Fruit fly (Drosophila melanogaster) whole organism, embryonic: ENCODE measurements around the gene CG4025.

Source experiments
- Bdp1 ChIP-seq: fragments of 200-800 bp; sonication (Bioruptor generic); optimal IDR thresholded peaks from 3 replicates; lab custom pipeline; 2016; ENCODE audit warnings: missing biosample characterization, missing genetic modification characterization
- Bteb2 ChIP-seq: fragments of 200-800 bp; sonication (Bioruptor generic); optimal IDR thresholded peaks from 2 replicates; lab custom pipeline; 2016; ENCODE audit warnings: missing biosample characterization, missing genetic modification characterization
- CG10147 ChIP-seq: fragments of 200-800 bp; sonication (Bioruptor generic); optimal IDR thresholded peaks from 2 replicates; lab custom pipeline; 2019; ENCODE audit warnings: missing biosample characterization, mild to moderate bottlenecking, missing genetic modification characterization, moderate library complexity
- CG12942 ChIP-seq: fragments of 200-800 bp; sonication (Bioruptor generic); optimal IDR thresholded peaks from 3 replicates; lab custom pipeline; 2016; ENCODE audit warnings: missing biosample characterization, missing genetic modification characterization
- CG16863 ChIP-seq: fragments of 200-800 bp; sonication (Bioruptor generic); optimal IDR thresholded peaks from 3 replicates; lab custom pipeline; 2016; ENCODE audit warnings: missing biosample characterization, missing genetic modification characterization
- CG30020 ChIP-seq: fragments of 200-800 bp; optimal IDR thresholded peaks from 2 replicates; lab custom pipeline; 2019; ENCODE audit warnings: missing biosample characterization, mild to moderate bottlenecking, missing genetic modification characterization, moderate library complexity
- CG33213 ChIP-seq: fragments of 200-800 bp; sonication (Bioruptor generic); optimal IDR thresholded peaks from 3 replicates; lab custom pipeline; 2016; ENCODE audit warnings: missing biosample characterization, missing genetic modification characterization
- CG4282 ChIP-seq: fragments of 200-800 bp; sonication (Bioruptor generic); optimal IDR thresholded peaks from 2 replicates; lab custom pipeline; 2016; ENCODE audit warnings: missing biosample characterization, missing genetic modification characterization
- CG43689 ChIP-seq: fragments of 200-800 bp; sonication (Bioruptor generic); IDR thresholded peaks from 2 replicates; pipeline ENCODE4 v1.3.6; 2022; ENCODE audit warnings: missing biosample characterization, missing genetic modification characterization
- CG4424 ChIP-seq: fragments of 200-800 bp; sonication (Bioruptor generic); optimal IDR thresholded peaks from 3 replicates; lab custom pipeline; 2016; ENCODE audit warnings: missing biosample characterization, missing genetic modification characterization
- CG4617 ChIP-seq: fragments of 200-800 bp; sonication (Bioruptor generic); optimal IDR thresholded peaks from 3 replicates; lab custom pipeline; 2016; ENCODE audit warnings: missing biosample characterization, missing genetic modification characterization, borderline replicate concordance
- CG5953 ChIP-seq: fragments of 200-800 bp; sonication (Bioruptor generic); IDR thresholded peaks from 2 replicates; pipeline ENCODE4 v1.3.6; 2022; ENCODE audit warnings: missing biosample characterization, missing genetic modification characterization
- CG6272 ChIP-seq: fragments of 200-800 bp; sonication (Bioruptor generic); IDR thresholded peaks from 2 replicates; pipeline ENCODE4 v1.3.6; 2022; ENCODE audit warnings: missing biosample characterization, missing genetic modification characterization
- CG6689 ChIP-seq: fragments of 200-800 bp; sonication (Bioruptor generic); IDR thresholded peaks from 2 replicates; pipeline ENCODE4 v1.3.6; 2022; ENCODE audit warnings: missing biosample characterization, missing genetic modification characterization
- CG8290 ChIP-seq, 3 experiments: fragments of 200-800 bp; sonication (Bioruptor generic); optimal IDR thresholded peaks; 2 replicates each; lab custom pipeline; 2016 to 2019; ENCODE audit warnings: missing biosample characterization in 3 of 3, missing genetic modification characterization in 3 of 3, mild to moderate bottlenecking in 2 of 3, moderate library complexity in 1 of 3
- CG8478 ChIP-seq: fragments of >200 bp; optimal IDR thresholded peaks from 2 replicates; lab custom pipeline; 2018
- CoRest ChIP-seq: fragments of 200-800 bp; sonication (Bioruptor generic); optimal IDR thresholded peaks from 3 replicates; lab custom pipeline; 2018; ENCODE audit warnings: missing biosample characterization, mild to moderate bottlenecking, missing genetic modification characterization, moderate library complexity
- D19B ChIP-seq: fragments of 200-800 bp; sonication (Bioruptor generic); optimal IDR thresholded peaks from 2 replicates; lab custom pipeline; 2017; ENCODE audit warnings: missing biosample characterization, mild to moderate bottlenecking, missing genetic modification characterization
- Dek ChIP-seq: fragments of 200-800 bp; sonication (Bioruptor generic); optimal IDR thresholded peaks from 3 replicates; lab custom pipeline; 2019; ENCODE audit warnings: missing biosample characterization, mild to moderate bottlenecking, missing genetic modification characterization, moderate library complexity
- Fer3 ChIP-seq: fragments of 200-800 bp; sonication (Bioruptor generic); optimal IDR thresholded peaks from 2 replicates; lab custom pipeline; 2018; ENCODE audit warnings: missing biosample characterization, mild to moderate bottlenecking, missing genetic modification characterization, moderate library complexity
- H2.0 ChIP-seq: fragments of 200-800 bp; sonication (Bioruptor generic); IDR thresholded peaks from 2 replicates; pipeline ENCODE4 v1.3.6; 2022; ENCODE audit warnings: missing biosample characterization, missing genetic modification characterization
- Hey ChIP-seq: fragments of 200-800 bp; sonication (Bioruptor generic); optimal IDR thresholded peaks from 3 replicates; lab custom pipeline; 2018; ENCODE audit warnings: missing biosample characterization, mild to moderate bottlenecking, missing genetic modification characterization
- Hr3 ChIP-seq: fragments of 200-800 bp; sonication (Bioruptor generic); optimal IDR thresholded peaks from 3 replicates; lab custom pipeline; 2016; ENCODE audit warnings: missing biosample characterization, missing genetic modification characterization
- Hr39 ChIP-seq: fragments of >200 bp; optimal IDR thresholded peaks from 2 replicates; lab custom pipeline; 2017
- Med ChIP-seq: fragments of 200-800 bp; sonication (Bioruptor generic); peaks from one replicate; lab custom pipeline; 2016; ENCODE audit warnings: missing biosample characterization, missing genetic modification characterization, mild to moderate bottlenecking, inconsistent platforms, moderate library complexity
- Nf-YB ChIP-seq: fragments of 200-800 bp; sonication (Bioruptor generic); optimal IDR thresholded peaks from 3 replicates; lab custom pipeline; 2019; ENCODE audit warnings: missing biosample characterization, mild to moderate bottlenecking, missing genetic modification characterization, moderate library complexity
- Nf-YC ChIP-seq: fragments of 200-800 bp; optimal IDR thresholded peaks from 3 replicates; lab custom pipeline; 2019; ENCODE audit warnings: missing biosample characterization, mild to moderate bottlenecking, missing genetic modification characterization, moderate library complexity
- NfI ChIP-seq: fragments of 200-800 bp; sonication (Bioruptor generic); optimal IDR thresholded peaks from 3 replicates; lab custom pipeline; 2018; ENCODE audit warnings: missing biosample characterization, mild to moderate bottlenecking, missing genetic modification characterization, moderate library complexity
- Sry-δ ChIP-seq: fragments of 200-800 bp; sonication (Bioruptor generic); optimal IDR thresholded peaks from 2 replicates; lab custom pipeline; 2016; ENCODE audit warnings: missing biosample characterization, missing genetic modification characterization
- Tbp ChIP-seq: fragments of >200 bp; optimal IDR thresholded peaks from 2 replicates; lab custom pipeline; 2018; ENCODE audit warnings: missing biosample characterization, missing genetic modification characterization
- disco-r ChIP-seq: fragments of 200-800 bp; sonication (Bioruptor generic); optimal IDR thresholded peaks from 2 replicates; lab custom pipeline; 2016; ENCODE audit warnings: missing biosample characterization, missing genetic modification characterization
- dpn ChIP-seq, 2 experiments: fragments of 200-800 bp; sonication (Bioruptor generic); optimal IDR thresholded peaks; 3 replicates each; lab custom pipeline; 2016; ENCODE audit warnings: missing biosample characterization in 2 of 2, missing genetic modification characterization in 2 of 2
- fd64A ChIP-seq: fragments of 200-800 bp; sonication (Bioruptor generic); optimal IDR thresholded peaks from 3 replicates; lab custom pipeline; 2018; ENCODE audit warnings: missing biosample characterization, mild to moderate bottlenecking, missing genetic modification characterization
- gro ChIP-seq: fragments of 200-800 bp; sonication (Bioruptor generic); optimal IDR thresholded peaks from 2 replicates; lab custom pipeline; 2016; ENCODE audit warnings: missing biosample characterization, missing genetic modification characterization
- gsb-n ChIP-seq: fragments of 200-800 bp; sonication (Bioruptor generic); optimal IDR thresholded peaks from 3 replicates; lab custom pipeline; 2018; ENCODE audit warnings: missing biosample characterization, mild to moderate bottlenecking, missing genetic modification characterization
- ham ChIP-seq: fragments of 200-800 bp; sonication (Bioruptor generic); IDR thresholded peaks from 2 replicates; pipeline ENCODE4 v1.3.6; 2022; ENCODE audit warnings: missing biosample characterization, missing genetic modification characterization
- kay ChIP-seq: fragments of 200-800 bp; sonication (Bioruptor generic); optimal IDR thresholded peaks from 2 replicates; lab custom pipeline; 2016; ENCODE audit warnings: missing biosample characterization, missing genetic modification characterization
- luna ChIP-seq: fragments of 200-800 bp; sonication (Bioruptor generic); optimal IDR thresholded peaks from 2 replicates; lab custom pipeline; 2016; ENCODE audit warnings: missing biosample characterization, missing genetic modification characterization
- maf-S ChIP-seq: fragments of 200-800 bp; sonication (Bioruptor generic); optimal IDR thresholded peaks from 2 replicates; lab custom pipeline; 2016; ENCODE audit warnings: missing biosample characterization, missing genetic modification characterization
- mam ChIP-seq: fragments of 200-800 bp; sonication (Bioruptor generic); optimal IDR thresholded peaks from 3 replicates; lab custom pipeline; 2016; ENCODE audit warnings: missing biosample characterization, missing genetic modification characterization
- pb ChIP-seq: fragments of 200-800 bp; sonication (Bioruptor generic); optimal IDR thresholded peaks from 3 replicates; lab custom pipeline; 2016; ENCODE audit warnings: missing biosample characterization, missing genetic modification characterization
- pzg ChIP-seq: fragments of 200-800 bp; sonication (Bioruptor generic); optimal IDR thresholded peaks from 3 replicates; lab custom pipeline; 2018; ENCODE audit warnings: missing biosample characterization, mild to moderate bottlenecking, missing genetic modification characterization, moderate library complexity
- scrt ChIP-seq: fragments of 200-800 bp; sonication (Bioruptor generic); optimal IDR thresholded peaks from 2 replicates; lab custom pipeline; 2018; ENCODE audit warnings: missing biosample characterization, mild to moderate bottlenecking, missing genetic modification characterization, moderate library complexity
- sd ChIP-seq: fragments of 200-800 bp; sonication (Bioruptor generic); optimal IDR thresholded peaks from 3 replicates; lab custom pipeline; 2018; ENCODE audit warnings: missing biosample characterization, mild to moderate bottlenecking, missing genetic modification characterization, moderate library complexity
- slbo ChIP-seq: fragments of 200-800 bp; sonication (Bioruptor generic); IDR thresholded peaks from 2 replicates; pipeline ENCODE4 v1.3.6; 2022; ENCODE audit warnings: missing biosample characterization, missing genetic modification characterization
- stwl ChIP-seq: fragments of 200-800 bp; sonication (Bioruptor generic); optimal IDR thresholded peaks from 3 replicates; lab custom pipeline; 2018; ENCODE audit warnings: missing biosample characterization, mild to moderate bottlenecking, missing genetic modification characterization, moderate library complexity
- sug ChIP-seq: fragments of 200-800 bp; optimal IDR thresholded peaks from 2 replicates; lab custom pipeline; 2019; ENCODE audit warnings: missing biosample characterization, mild to moderate bottlenecking, missing genetic modification characterization, moderate library complexity
- tgo ChIP-seq: fragments of 200-800 bp; sonication (Bioruptor generic); IDR thresholded peaks from 3 replicates; pipeline ENCODE4 v1.3.6; 2022; ENCODE audit warnings: missing biosample characterization, missing genetic modification characterization
- tup ChIP-seq: fragments of 200-800 bp; sonication (Bioruptor generic); optimal IDR thresholded peaks from 2 replicates; lab custom pipeline; 2016; ENCODE audit warnings: missing biosample characterization, mild to moderate bottlenecking, missing genetic modification characterization, moderate library complexity
- zen ChIP-seq: fragments of 200-800 bp; sonication (Bioruptor generic); optimal IDR thresholded peaks from 3 replicates; lab custom pipeline; 2018; ENCODE audit warnings: missing biosample characterization, mild to moderate bottlenecking, missing genetic modification characterization, moderate library complexity
- zfh1 ChIP-seq: fragments of 200-800 bp; sonication (Bioruptor generic); IDR thresholded peaks from 3 replicates; pipeline ENCODE4 v1.3.6; 2022; ENCODE audit warnings: missing biosample characterization, missing genetic modification characterization

CG4025 gene

DNA sequence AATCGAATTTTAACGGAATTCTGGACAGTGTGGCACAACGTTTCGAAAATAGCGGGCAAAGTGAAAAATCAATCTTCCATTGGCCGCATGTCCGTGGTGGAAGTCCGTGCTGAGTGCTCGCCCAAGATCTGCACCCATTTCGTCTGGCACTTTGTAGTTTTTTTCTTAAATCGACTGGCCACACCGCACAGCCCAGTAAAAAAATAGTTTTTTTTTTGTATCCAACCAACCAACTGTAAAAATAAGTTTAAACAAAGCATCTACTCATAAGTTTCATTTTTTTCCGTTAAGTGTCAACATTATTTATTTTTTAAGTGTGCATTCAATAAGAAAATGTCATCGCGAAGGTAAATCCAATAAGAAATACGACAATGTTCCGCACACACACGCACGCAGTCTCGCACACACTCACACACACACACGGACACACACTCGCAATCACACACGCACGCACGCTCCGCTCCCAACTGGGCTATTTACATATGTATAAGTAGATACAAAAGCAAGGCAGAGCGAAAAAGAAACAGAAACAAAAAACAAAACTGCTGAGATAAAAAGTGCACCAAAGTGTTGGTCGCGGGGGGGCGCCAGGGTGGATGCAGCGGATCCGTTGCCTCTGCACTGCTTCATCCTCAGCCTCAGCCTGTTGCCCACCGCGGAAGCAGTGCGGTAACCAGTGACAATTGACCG is 17.5 kb downstream of the CG4025 start, which contains the start of gene csw (continued):
- no peak for TF ChIP-seq zen (tag; lab: Kevin White, UChicago)
- TF ChIP-seq sd, result peak; percentile 35
- TF ChIP-seq Tbp (GFP tag; lab: Kevin White, UChicago), result no peak
- peak; percentile 43 for TF ChIP-seq Bdp1 (GFP tag; lab: Kevin White, UChicago)
- TF ChIP-seq CG4617 (GFP tag; lab: Kevin White, UChicago), result peak; percentile 99
- TF ChIP-seq Dek (tag; lab: Kevin White, UChicago), result peak; percentile 16
- peak; percentile 21 for TF ChIP-seq kay (GFP tag; lab: Kevin White, UChicago)
- peak; percentile 96 for TF ChIP-seq Med (GFP tag; lab: Kevin White, UChicago)
- TF ChIP-seq Sry-δ (GFP tag; lab: Kevin White, UChicago), result peak; percentile 69
- TF ChIP-seq Hr3, result peak; percentile 3
- TF ChIP-seq maf-S (GFP tag; lab: Kevin White, UChicago), result peak; percentile 38
- peak; percentile 76 for TF ChIP-seq slbo (GFP tag; lab: Robert Waterston, UW)
- TF ChIP-seq NfI (GFP tag; lab: Kevin White, UChicago), result peak; percentile 41
- peak; percentile 11; the same call in 1 of the 2 replicates for TF ChIP-seq CG6272 (GFP tag; lab: Robert Waterston, UW)
- TF ChIP-seq CG30020 (tag; lab: Kevin White, UChicago), result no peak
- peak; percentile 71 for TF ChIP-seq gro (GFP tag; lab: Kevin White, UChicago)
- no peak for TF ChIP-seq H2.0 (GFP tag; lab: Robert Waterston, UW)
- peak; percentile 57 for TF ChIP-seq CoRest (tag; lab: Kevin White, UChicago)
- peak; percentile 59 for TF ChIP-seq mam
- peak; percentile 54; the same call in 2 of the 3 replicates for TF ChIP-seq zfh1
- peak; percentile 87 for TF ChIP-seq CG33213 (GFP tag; lab: Kevin White, UChicago)
- peak; percentile 2 for TF ChIP-seq sug
- TF ChIP-seq CG43689 (GFP tag; lab: Robert Waterston, UW), result no peak
- peak; percentile 32 for TF ChIP-seq disco-r
- TF ChIP-seq Hr39 (lab: Kevin White, UChicago), result no peak
- TF ChIP-seq Bteb2 (GFP tag; lab: Kevin White, UChicago), result peak; percentile 57
- no peak for TF ChIP-seq ham (GFP tag; lab: Robert Waterston, UW)
- TF ChIP-seq luna (GFP tag; lab: Kevin White, UChicago), result no peak
- TF ChIP-seq CG10147 (GFP tag; lab: Kevin White, UChicago), result no peak
- TF ChIP-seq stwl (tag; lab: Kevin White, UChicago), result peak; percentile 54
- peak; percentile 19 for TF ChIP-seq Fer3
- peak; percentile 16 for TF ChIP-seq gsb-n (tag; lab: Kevin White, UChicago)
- TF ChIP-seq CG16863 (GFP tag; lab: Kevin White, UChicago), result no peak
- TF ChIP-seq D19B (GFP tag; lab: Kevin White, UChicago), result no peak
- TF ChIP-seq CG8290 (GFP tag; optimal IDR thresholded peaks at IDR 0.05; lab: Kevin White, UChicago), result peak; percentile 38
- peak in 1 of 2 experiments; percentile 78 for TF ChIP-seq CG8290 (tag; optimal IDR thresholded peaks at IDR 0.05; lab: Kevin White, UChicago)
- TF ChIP-seq CG12942 (GFP tag; lab: Kevin White, UChicago), result peak; percentile 28
- TF ChIP-seq CG4282, result peak; percentile 31
- TF ChIP-seq Nf-YB (GFP tag; lab: Kevin White, UChicago), result peak; percentile 23
- peak; percentile 96 for TF ChIP-seq pzg
- TF ChIP-seq pb (GFP tag; lab: Kevin White, UChicago), result no peak
- peak; percentile 59 to 62 for TF ChIP-seq dpn (GFP tag; optimal IDR thresholded peaks at IDR 0.05; lab: Kevin White, UChicago)
- no peak for TF ChIP-seq tup
- TF ChIP-seq CG6689 (GFP tag; lab: Robert Waterston, UW), result no peak
- TF ChIP-seq Nf-YC (tag; lab: Kevin White, UChicago), result peak; percentile 60
- TF ChIP-seq CG5953, result no peak
- TF ChIP-seq fd64A (GFP tag; lab: Kevin White, UChicago), result no peak
- TF ChIP-seq tgo (GFP tag; lab: Robert Waterston, UW), result no peak
- no peak for TF ChIP-seq Hey (tag; lab: Kevin White, UChicago)
- no peak for TF ChIP-seq scrt
- peak; percentile 91 for TF ChIP-seq CG8478 (lab: Kevin White, UChicago)
- peak; percentile 3 for TF ChIP-seq CG4424 (GFP tag; lab: Kevin White, UChicago)
